Worm (Caenorhabditis elegans): ENCODE data around the gene gstk-2.
"Not testable (repeated sequence)": the region's sequence is repeated elsewhere in the genome, so short reads cannot be mapped to it uniquely, and the experiment has no call there.

Gene gstk-2

ce11 chrIV:7260587-7260986 lies 18.5 kb upstream of the gstk-2 start, which contains the start of gene C06E4.3:
TSS of gene C06E4.3 (plus strand) at chrIV:7260875.
- TF ChIP-seq aly-2 (tag; optimal IDR thresholded peaks at IDR 0.05): no peak
- TF ChIP-seq skn-1 (tag; optimal IDR thresholded peaks at IDR 0.05): peak; percentile 13
- TF ChIP-seq fkh-8 (tag; optimal IDR thresholded peaks at IDR 0.05): peak; percentile 30
- peak; percentile 15 for TF ChIP-seq nhr-71 (tag; optimal IDR thresholded peaks at IDR 0.05)
- peak; percentile 25 for TF ChIP-seq mep-1 (tag; optimal IDR thresholded peaks at IDR 0.05)
- no peak for TF ChIP-seq mef-2 (tag; optimal IDR thresholded peaks at IDR 0.05)
- TF ChIP-seq unc-130 (tag; optimal IDR thresholded peaks at IDR 0.05): no peak
- TF ChIP-seq lin-14 (GFP tag; optimal IDR thresholded peaks at IDR 0.05): peak; percentile 73
- TF ChIP-seq zag-1 (tag; optimal IDR thresholded peaks at IDR 0.05): no peak
- peak; percentile 22 for TF ChIP-seq snu-23 (GFP tag; optimal IDR thresholded peaks at IDR 0.05)
- TF ChIP-seq elt-3 (tag; optimal IDR thresholded peaks at IDR 0.05): no peak
- TF ChIP-seq F16B12.6 (tag; optimal IDR thresholded peaks at IDR 0.05): no peak

ce11 chrIV:7258253-7258652 lies 16.2 kb upstream of the gstk-2 start, which contains the start of gene C06E4.6:
TSS of gene C06E4.6 (minus strand) at chrIV:7258303.
- TF ChIP-seq nhr-71 (tag; optimal IDR thresholded peaks at IDR 0.05): peak; percentile 50
- no peak for TF ChIP-seq xbp-1 (tag; optimal IDR thresholded peaks at IDR 0.05)
- peak in 1 of 2 experiments; percentile 34 for TF ChIP-seq lin-35 (GFP tag; optimal IDR thresholded peaks at IDR 0.05)
- TF ChIP-seq efl-1 (optimal IDR thresholded peaks at IDR 0.05): peak; percentile 28 to 40
- TF ChIP-seq efl-1 (GFP tag; optimal IDR thresholded peaks at IDR 0.05 in 1 of 2): peak in 1 of 2 experiments; percentile 12
- TF ChIP-seq nhr-19 (GFP tag; conservative IDR thresholded peaks at IDR 0.05): peak; percentile 30
- no peak for TF ChIP-seq tbx-2 (tag; optimal IDR thresholded peaks at IDR 0.05)
- peak; percentile 28 for TF ChIP-seq nhr-20 (tag; optimal IDR thresholded peaks at IDR 0.05)
- TF ChIP-seq dsc-1 (tag; optimal IDR thresholded peaks at IDR 0.05): peak; percentile 52
- no peak for TF ChIP-seq ceh-63 (GFP tag; optimal IDR thresholded peaks at IDR 0.05)
- TF ChIP-seq ceh-88 (GFP tag; IDR thresholded peaks at IDR 0.05): no peak
- TF ChIP-seq unc-130 (tag; optimal IDR thresholded peaks at IDR 0.05): no peak
- no peak for TF ChIP-seq zip-4 (GFP tag; optimal IDR thresholded peaks at IDR 0.05)
- TF ChIP-seq rnt-1 (tag; optimal IDR thresholded peaks at IDR 0.05): peak; percentile 19
- TF ChIP-seq nhr-237 (tag; optimal IDR thresholded peaks at IDR 0.05): peak; percentile 18
- TF ChIP-seq nhr-47 (tag; optimal IDR thresholded peaks at IDR 0.05): peak; percentile 11
- peak; percentile 43 for TF ChIP-seq fkh-8 (tag; optimal IDR thresholded peaks at IDR 0.05)
- TF ChIP-seq snu-23 (GFP tag; optimal IDR thresholded peaks at IDR 0.05): peak; percentile 32
- no peak for TF ChIP-seq ama-1 (optimal IDR thresholded peaks at IDR 0.05)
- peak in 1 of 3 experiments; percentile 10 for TF ChIP-seq ceh-82 (tag; optimal IDR thresholded peaks at IDR 0.05)
- peak; percentile 37 for TF ChIP-seq blmp-1 (tag; optimal IDR thresholded peaks at IDR 0.05)
- no peak for TF ChIP-seq aha-1 (tag; optimal IDR thresholded peaks at IDR 0.05)
- peak; percentile 70 for TF ChIP-seq nhr-85 (tag)
- peak; percentile 77 for TF ChIP-seq lin-14 (GFP tag; optimal IDR thresholded peaks at IDR 0.05)
- TF ChIP-seq elt-2 (tag; optimal IDR thresholded peaks at IDR 0.05): peak; percentile 10

- not testable (repeated sequence) for TF ChIP-seq efl-3 (GFP tag; optimal IDR thresholded peaks at IDR 0.05); ets-5 (GFP tag; IDR thresholded peaks at IDR 0.05); blmp-1 (tag; optimal IDR thresholded peaks at IDR 0.05)
Observed at ce11 chrIV:7254690-7255089, 12.6 kb upstream of the gstk-2 start, which contains the start of gene C06E4.5. TSS of gene C06E4.5 (plus strand) at chrIV:7254990.

- TF ChIP-seq lin-39 (tag; optimal IDR thresholded peaks at IDR 0.05) (no peak), snpc-4 (tag; optimal IDR thresholded peaks at IDR 0.05) (peak; percentile 74), pax-3 (tag; optimal IDR thresholded peaks at IDR 0.05) (no peak), alr-1 (tag; optimal IDR thresholded peaks at IDR 0.05; ENCODE audit: borderline replicate concordance) (no peak), ceh-8 (GFP tag; optimal IDR thresholded peaks at IDR 0.05) (no peak), grh-1 (GFP tag; IDR thresholded peaks at IDR 0.05) (no peak), nhr-28 (tag; optimal IDR thresholded peaks at IDR 0.05) (no peak), unc-62 (GFP tag; optimal IDR thresholded peaks at IDR 0.05) (no peak), rnt-1 (tag; optimal IDR thresholded peaks at IDR 0.05) (peak; percentile 9), lin-14 (GFP tag; optimal IDR thresholded peaks at IDR 0.05) (no peak), nhr-90 (tag; optimal IDR thresholded peaks at IDR 0.05; ENCODE audit: poor library complexity) (no peak), nhr-20 (tag; optimal IDR thresholded peaks at IDR 0.05) (no peak), elt-2 (tag; optimal IDR thresholded peaks at IDR 0.05) (no peak), lin-35 (GFP tag; optimal IDR thresholded peaks at IDR 0.05) (no peak)
Observed at ce11 chrIV:7253271-7253670, 11.2 kb upstream of the gstk-2 start.
